Fruit fly (Drosophila melanogaster) whole organism, adult: ENCODE data around the gene Cpr92A.

ENCODE experiments used
- CG11617 ChIP-seq: fragments of 200-800 bp; sonication (Bioruptor generic); optimal IDR thresholded peaks from 2 replicates; lab custom pipeline; 2017; ENCODE audit warnings: mild to moderate bottlenecking, missing biosample characterization, missing genetic modification reagents, missing genetic modification characterization
- CG5204 ChIP-seq: fragments of 200-800 bp; sonication (Bioruptor generic); optimal IDR thresholded peaks from 2 replicates; lab custom pipeline; 2016; ENCODE audit warnings: missing biosample characterization, missing genetic modification characterization

DNA sequence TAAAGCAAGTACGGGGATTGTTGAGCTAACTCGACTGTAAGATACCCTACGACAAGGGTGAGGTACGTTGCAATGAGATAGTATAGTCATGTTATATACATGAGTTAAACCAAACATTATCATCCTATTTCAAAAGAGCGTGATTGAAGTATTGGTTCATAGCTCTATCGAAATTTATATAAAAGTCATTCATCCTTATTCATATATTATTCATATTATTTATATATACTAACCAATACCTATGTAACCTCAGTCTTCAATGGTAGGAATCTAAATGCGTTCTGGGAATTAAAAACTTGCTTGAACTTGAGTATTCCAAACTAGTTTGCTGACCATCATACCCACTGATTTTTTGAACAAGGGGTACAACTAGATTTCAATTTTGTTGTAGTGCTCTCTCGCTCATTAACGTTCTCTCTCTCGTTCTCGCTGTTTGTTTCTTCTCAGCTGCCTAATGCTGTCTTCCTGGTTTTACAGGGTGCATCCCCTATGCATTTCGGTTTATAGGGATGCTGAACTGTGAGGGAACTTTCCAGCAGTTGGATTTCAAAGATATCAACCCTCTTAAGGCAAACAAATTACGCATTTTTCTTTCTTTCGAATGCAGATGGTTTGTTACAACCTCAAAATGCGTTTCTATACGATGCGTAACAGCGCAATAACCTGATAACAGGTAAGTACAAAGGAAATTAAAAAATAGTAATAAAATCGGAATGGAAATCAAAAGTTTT, 29.2 kb upstream of the Cpr92A start:
- TF ChIP-seq CG5204 (GFP tag; lab: Kevin White, UChicago): no peak
- no peak for TF ChIP-seq CG11617 (GFP tag; lab: Kevin White, UChicago)
